Fruit fly (Drosophila melanogaster) whole organism, embryonic: ENCODE data around the gene CG15408.

Experiments
- CG13624 ChIP-seq: fragments of 200-800 bp; sonication (Bioruptor generic); optimal IDR thresholded peaks from 2 replicates; lab custom pipeline; 2016; ENCODE audit warnings: missing biosample characterization, missing genetic modification characterization
- CG15011 ChIP-seq: fragments of 200-800 bp; sonication (Bioruptor generic); optimal IDR thresholded peaks from 3 replicates; lab custom pipeline; 2018; ENCODE audit warnings: missing biosample characterization, mild to moderate bottlenecking, missing genetic modification characterization
- CG18476 ChIP-seq: fragments of 200-800 bp; sonication (Bioruptor generic); optimal IDR thresholded peaks from 2 replicates; lab custom pipeline; 2016; ENCODE audit warnings: missing biosample characterization, mild to moderate bottlenecking, missing genetic modification characterization
- ara ChIP-seq: fragments of 200-800 bp; sonication (Bioruptor generic); IDR thresholded peaks from 2 replicates; pipeline ENCODE4 v1.3.6; 2022; ENCODE audit warnings: missing biosample characterization, missing genetic modification characterization
- disco-r ChIP-seq: fragments of 200-800 bp; sonication (Bioruptor generic); optimal IDR thresholded peaks from 2 replicates; lab custom pipeline; 2016; ENCODE audit warnings: missing biosample characterization, missing genetic modification characterization
- ssp ChIP-seq: fragments of 200-800 bp; sonication (Bioruptor generic); IDR thresholded peaks from 2 replicates; pipeline ENCODE4 v1.3.6; 2022; ENCODE audit warnings: missing biosample characterization, missing genetic modification characterization

- TF ChIP-seq ssp (GFP tag; lab: Robert Waterston, UW) (peak; percentile 73), ara (peak; percentile 88), disco-r (GFP tag; lab: Kevin White, UChicago) (peak; percentile 65), CG18476 (peak; percentile 58), CG13624 (GFP tag; lab: Kevin White, UChicago) (no peak), CG15011 (no peak)
These were observed 6.1 kb downstream of the CG15408 start for dm6 chr2L:3338566-3339215.
